Worm (Caenorhabditis elegans) whole organism, mixed stage, embryonic: ENCODE measurements around the gene Y77E11A.23.
A peak's percentile ranks its signal among the peaks of the same experiment; 100 is the strongest.

Experiments used
- M03D4.4 ChIP-seq: sonication (generic microtip); optimal IDR thresholded peaks from 2 replicates; lab custom pipeline; 2017; ENCODE audit warnings: mild to moderate bottlenecking, missing genetic modification characterization, missing compliant biosample characterization
- bed-3 ChIP-seq: fragments of 200-800 bp; sonication (Bioruptor generic); optimal IDR thresholded peaks from 3 replicates; lab custom pipeline; 2018; ENCODE audit warnings: mild to moderate bottlenecking, missing genetic modification characterization, moderate library complexity, missing compliant biosample characterization
- ceh-39 ChIP-seq: fragments of 150-350 bp; optimal IDR thresholded peaks from 2 replicates; lab custom pipeline; 2014; ENCODE audit warnings: missing biosample characterization, missing genetic modification characterization
- ceh-43 ChIP-seq: fragments of 200-800 bp; sonication (Bioruptor generic); optimal IDR thresholded peaks from 2 replicates; lab custom pipeline; 2018; ENCODE audit warnings: mild to moderate bottlenecking, missing genetic modification characterization, moderate library complexity, missing compliant biosample characterization
- ceh-83 ChIP-seq: fragments of 200-800 bp; sonication (Bioruptor generic); optimal IDR thresholded peaks from 2 replicates; lab custom pipeline; 2018; ENCODE audit warnings: mild to moderate bottlenecking, missing genetic modification characterization, missing compliant biosample characterization
- ces-1 ChIP-seq: fragments of 150-350 bp; optimal IDR thresholded peaks from 2 replicates; lab custom pipeline; 2014; ENCODE audit warnings: missing biosample characterization, missing genetic modification reagents, missing genetic modification characterization
- cnd-1 ChIP-seq: fragments of 200-800 bp; sonication (Bioruptor generic); optimal IDR thresholded peaks from 2 replicates; lab custom pipeline; 2018; ENCODE audit warnings: mild to moderate bottlenecking, missing genetic modification characterization, missing compliant biosample characterization
- drap-1 ChIP-seq: fragments of 200-800 bp; sonication (Bioruptor generic); optimal IDR thresholded peaks from 3 replicates; lab custom pipeline; 2018; ENCODE audit warnings: mild to moderate bottlenecking, missing genetic modification characterization, missing compliant biosample characterization
- elt-1 ChIP-seq: sonication (generic microtip); optimal IDR thresholded peaks from 2 replicates; lab custom pipeline; 2017; ENCODE audit warnings: missing genetic modification characterization, mild to moderate bottlenecking, missing compliant biosample characterization, antibody characterized with exemption, moderate library complexity, borderline replicate concordance; ENCODE audit not compliant: insufficient read depth
- elt-3 ChIP-seq: fragments of 150-350 bp; optimal IDR thresholded peaks from 2 replicates; lab custom pipeline; 2014; ENCODE audit warnings: missing biosample characterization, missing genetic modification characterization
- flh-1 ChIP-seq: fragments of 200-800 bp; sonication (Bioruptor generic); optimal IDR thresholded peaks from 2 replicates; lab custom pipeline; 2018; ENCODE audit warnings: mild to moderate bottlenecking, missing genetic modification characterization, moderate library complexity, missing compliant biosample characterization
- hlh-1 ChIP-seq: fragments of 150-350 bp; optimal IDR thresholded peaks from 2 replicates; lab custom pipeline; 2014; ENCODE audit warnings: missing biosample characterization, missing genetic modification reagents, missing genetic modification characterization
- lin-13 ChIP-seq: fragments of 150-350 bp; optimal IDR thresholded peaks from 2 replicates; lab custom pipeline; 2014; ENCODE audit warnings: missing biosample characterization, missing genetic modification characterization
- lsy-2 ChIP-seq: fragments of 150-350 bp; optimal IDR thresholded peaks from 2 replicates; lab custom pipeline; 2014; ENCODE audit warnings: missing biosample characterization, missing genetic modification characterization
- mep-1 ChIP-seq: fragments of 150-350 bp; optimal IDR thresholded peaks from 2 replicates; lab custom pipeline; 2017; ENCODE audit warnings: missing biosample characterization, missing genetic modification reagents, missing genetic modification characterization, inconsistent platforms
- nhr-12 ChIP-seq: fragments of 150-350 bp; optimal IDR thresholded peaks from 2 replicates; lab custom pipeline; 2014; ENCODE audit warnings: missing biosample characterization, missing genetic modification characterization
- nhr-2 ChIP-seq: fragments of 150-350 bp; optimal IDR thresholded peaks from 2 replicates; lab custom pipeline; 2014; ENCODE audit warnings: missing biosample characterization, missing genetic modification characterization
- nhr-237 ChIP-seq: fragments of 150-350 bp; optimal IDR thresholded peaks from 2 replicates; lab custom pipeline; 2014; ENCODE audit warnings: missing biosample characterization, missing genetic modification characterization
- nhr-28 ChIP-seq: fragments of 150-350 bp; optimal IDR thresholded peaks from 2 replicates; lab custom pipeline; 2014; ENCODE audit warnings: missing biosample characterization, missing genetic modification characterization
- nhr-76 ChIP-seq: sonication (generic microtip); optimal IDR thresholded peaks from 2 replicates; lab custom pipeline; 2017; ENCODE audit warnings: missing biosample characterization, missing genetic modification characterization
- pha-4 ChIP-seq: fragments of 150-350 bp; optimal IDR thresholded peaks from 2 replicates; lab custom pipeline; 2018; ENCODE audit warnings: missing biosample characterization, missing genetic modification reagents, missing genetic modification characterization
- sem-2 ChIP-seq: fragments of 200-800 bp; sonication (Bioruptor generic); optimal IDR thresholded peaks from 2 replicates; lab custom pipeline; 2018; ENCODE audit warnings: mild to moderate bottlenecking, missing genetic modification characterization, missing compliant biosample characterization
- snpc-4 ChIP-seq: fragments of 150-350 bp; optimal IDR thresholded peaks from 2 replicates; lab custom pipeline; 2014; ENCODE audit warnings: missing biosample characterization, missing genetic modification characterization
- sptf-1 ChIP-seq: sonication (generic microtip); optimal IDR thresholded peaks from 2 replicates; lab custom pipeline; 2017; ENCODE audit warnings: mild to moderate bottlenecking, missing genetic modification characterization, moderate library complexity, missing compliant biosample characterization
- unc-120 ChIP-seq: sonication (generic microtip); optimal IDR thresholded peaks from 2 replicates; lab custom pipeline; 2017; ENCODE audit warnings: missing genetic modification characterization, missing compliant biosample characterization; ENCODE audit not compliant: poor library complexity, severe bottlenecking
- unc-39 ChIP-seq: fragments of 150-350 bp; optimal IDR thresholded peaks from 2 replicates; lab custom pipeline; 2014; ENCODE audit warnings: missing biosample characterization, missing genetic modification characterization
- unc-62 ChIP-seq: fragments of 150-350 bp; optimal IDR thresholded peaks from 2 replicates; lab custom pipeline; 2014; ENCODE audit warnings: missing biosample characterization, missing genetic modification reagents, missing genetic modification characterization
- zip-8 ChIP-seq: fragments of 150-350 bp; optimal IDR thresholded peaks from 2 replicates; lab custom pipeline; 2014; ENCODE audit warnings: missing biosample characterization, missing genetic modification characterization
- ztf-11 ChIP-seq: fragments of 150-350 bp; optimal IDR thresholded peaks from 2 replicates; lab custom pipeline; 2014; ENCODE audit warnings: missing biosample characterization, missing genetic modification characterization

Y77E11A.23 gene

ce11 chrIV:1419795-1420509 lies 10.2 kb downstream of the Y77E11A.23 start, which contains the start of gene Y77E11A.7 (continued):
- TF ChIP-seq ceh-39 (tag; lab: Kevin White, UChicago) = peak; percentile 90
- TF ChIP-seq flh-1 = peak; percentile 3
- TF ChIP-seq nhr-237 = peak; percentile 95
- TF ChIP-seq nhr-28 (tag; lab: Kevin White, UChicago) = no peak
- TF ChIP-seq ceh-43 (GFP tag; lab: Kevin White, UChicago) = no peak
- TF ChIP-seq unc-39 (tag; lab: Kevin White, UChicago) = no peak

- TF ChIP-seq sem-2 (no peak), unc-39 (tag; lab: Kevin White, UChicago) (no peak), ceh-83 (no peak)
Observed at ce11 chrIV:1409941-1410340, 20.2 kb downstream of the Y77E11A.23 start, which contains the start of gene rpc-11. Gene rpc-11, minus strand, starts transcription at chrIV:1410041.

ce11 chrIV:1408718-1409117 lies 21.4 kb downstream of the Y77E11A.23 start:
- TF ChIP-seq ces-1 (peak; percentile 0), flh-1 (no peak)

ce11 chrIV:1408137-1408536 lies 22.0 kb downstream of the Y77E11A.23 start:
- TF ChIP-seq nhr-76 (tag; lab: Kevin White, UChicago) = no peak
- TF ChIP-seq unc-120 (tag; lab: Kevin White, UChicago) = no peak
- no peak for TF ChIP-seq sptf-1 (tag; lab: Kevin White, UChicago)
- no peak for TF ChIP-seq M03D4.4 (tag; lab: Kevin White, UChicago)
- no peak for TF ChIP-seq nhr-12 (tag; lab: Kevin White, UChicago)
- no peak for TF ChIP-seq lsy-2 (tag; lab: Kevin White, UChicago)
- TF ChIP-seq ces-1 = peak; percentile 9
- TF ChIP-seq hlh-1 (tag; lab: Kevin White, UChicago) = no peak
- peak; percentile 6 for TF ChIP-seq ceh-39 (tag; lab: Kevin White, UChicago)
- no peak for TF ChIP-seq drap-1 (GFP tag; lab: Kevin White, UChicago)

ce11 chrIV:1407507-1407906 lies 22.7 kb downstream of the Y77E11A.23 start:
- TF ChIP-seq bed-3 (GFP tag; lab: Kevin White, UChicago) (no peak), snpc-4 (no peak), drap-1 (GFP tag; lab: Kevin White, UChicago) (no peak), elt-3 (tag; lab: Kevin White, UChicago) (no peak), hlh-1 (tag; lab: Kevin White, UChicago) (no peak), pha-4 (tag; lab: Kevin White, UChicago) (no peak)

- TF ChIP-seq cnd-1 = no peak
- TF ChIP-seq nhr-2 (tag; lab: Kevin White, UChicago) = no peak
- no peak for TF ChIP-seq sem-2
- TF ChIP-seq zip-8 (tag; lab: Kevin White, UChicago) = no peak
- TF ChIP-seq ceh-39 (tag; lab: Kevin White, UChicago) = no peak
- no peak for TF ChIP-seq bed-3 (GFP tag; lab: Kevin White, UChicago)
- TF ChIP-seq lin-13 = no peak
- no peak for TF ChIP-seq ztf-11 (tag; lab: Kevin White, UChicago)
- TF ChIP-seq unc-62 = no peak
- no peak for TF ChIP-seq elt-1 (tag; lab: Kevin White, UChicago)
Observed at ce11 chrIV:1407049-1407448, 23.1 kb downstream of the Y77E11A.23 start.

DNA sequence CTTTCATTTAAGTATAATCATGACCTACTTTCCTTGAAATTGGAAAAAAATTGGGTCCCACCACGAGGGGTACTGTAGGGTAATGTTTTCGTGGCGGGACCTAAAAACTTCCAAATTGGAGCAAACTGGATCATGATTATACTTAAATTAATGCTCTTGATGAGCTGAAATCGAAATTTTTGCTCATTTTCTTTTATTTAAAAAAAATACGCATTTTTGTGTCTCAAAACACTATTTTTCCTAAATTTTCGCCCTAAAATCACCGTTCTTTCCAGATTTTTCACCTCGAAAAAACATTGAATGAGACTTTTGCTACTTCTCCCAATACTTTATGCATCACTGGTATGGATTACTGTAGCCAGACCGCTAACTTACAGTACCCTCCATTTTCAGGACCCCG lies 23.9 kb downstream of the Y77E11A.23 start, which contains the start of gene spp-31:
spp-31 (plus strand) TSS at position 301 of the 400 bp plus-strand sequence.
- no peak for TF ChIP-seq bed-3 (GFP tag; lab: Kevin White, UChicago)
- no peak for TF ChIP-seq pha-4 (tag; lab: Kevin White, UChicago)
- no peak for TF ChIP-seq mep-1
- TF ChIP-seq, all 35 proteins: peak for 0
